Worm (Caenorhabditis elegans): Measurements from ENCODE around the gene C17B7.10.
A peak's percentile ranks its signal among the peaks of the same experiment; 100 is the strongest.

Gene C17B7.10

ce11 chrV:3316108-3316507, 25.7 kb downstream of the C17B7.10 start, which contains the start of gene F35F10.1:
Gene F35F10.1, plus strand, starts transcription at chrV:3316307.
- TF ChIP-seq unc-98 (GFP tag; IDR thresholded peaks at IDR 0.05) (no peak), ztf-11 (tag; optimal IDR thresholded peaks at IDR 0.05) (no peak), nhr-85 (tag) (peak; percentile 69), hpl-2 (GFP tag; optimal IDR thresholded peaks at IDR 0.05) (no peak), unc-86 (tag; optimal IDR thresholded peaks at IDR 0.05) (no peak), unc-130 (tag; optimal IDR thresholded peaks at IDR 0.05) (no peak), efl-1 (optimal IDR thresholded peaks at IDR 0.05) (no peak), efl-1 (GFP tag; optimal IDR thresholded peaks at IDR 0.05 in 1 of 2) (no peak), fkh-8 (tag; optimal IDR thresholded peaks at IDR 0.05) (no peak), C16A3.4 (tag; optimal IDR thresholded peaks at IDR 0.05) (no peak), ets-5 (GFP tag; IDR thresholded peaks at IDR 0.05) (no peak), lsy-2 (tag; optimal IDR thresholded peaks at IDR 0.05) (no peak), ceh-8 (GFP tag; optimal IDR thresholded peaks at IDR 0.05) (no peak), grh-1 (GFP tag; IDR thresholded peaks at IDR 0.05) (peak; percentile 9; the same call in 1 of the 2 replicates), tlp-1 (tag; optimal IDR thresholded peaks at IDR 0.05) (no peak), mab-9 (GFP tag; IDR thresholded peaks at IDR 0.05) (no peak), zag-1 (tag; optimal IDR thresholded peaks at IDR 0.05) (no peak), blmp-1 (tag; optimal IDR thresholded peaks at IDR 0.05) (peak; percentile 37), lin-39 (tag; optimal IDR thresholded peaks at IDR 0.05) (no peak), nhr-12 (tag; optimal IDR thresholded peaks at IDR 0.05) (no peak)

ce11 chrV:3315308-3315707, 26.5 kb downstream of the C17B7.10 start, which contains the start of gene arrd-19:
Gene arrd-19, minus strand, starts transcription at chrV:3315516.
- TF ChIP-seq nhr-19 (GFP tag; conservative IDR thresholded peaks at IDR 0.05) (peak; percentile 77), egl-13 (tag; optimal IDR thresholded peaks at IDR 0.05) (peak; percentile 19), swsn-7 (tag; optimal IDR thresholded peaks at IDR 0.05) (peak; percentile 77), lin-39 (tag; optimal IDR thresholded peaks at IDR 0.05) (no peak), pax-3 (tag; optimal IDR thresholded peaks at IDR 0.05) (no peak), isw-1 (GFP tag; IDR thresholded peaks at IDR 0.05) (peak; percentile 38; the same call in 1 of the 2 replicates), xbp-1 (tag; optimal IDR thresholded peaks at IDR 0.05) (peak; percentile 56), jun-1 (tag; optimal IDR thresholded peaks at IDR 0.05) (peak; percentile 29), lir-3 (tag; optimal IDR thresholded peaks at IDR 0.05; ENCODE audit: poor library complexity) (no peak), rnt-1 (tag; optimal IDR thresholded peaks at IDR 0.05) (peak; percentile 78), snpc-4 (tag; optimal IDR thresholded peaks at IDR 0.05) (peak; percentile 54), aly-2 (tag; optimal IDR thresholded peaks at IDR 0.05) (no peak), elt-2 (tag; optimal IDR thresholded peaks at IDR 0.05) (peak; percentile 16), mab-9 (GFP tag; IDR thresholded peaks at IDR 0.05) (peak; percentile 43; the same call in 1 of the 2 replicates), elt-3 (tag; optimal IDR thresholded peaks at IDR 0.05) (peak in 2 of 6 experiments; percentile 5 to 30), efl-3 (GFP tag; optimal IDR thresholded peaks at IDR 0.05) (no peak), tbx-2 (tag; optimal IDR thresholded peaks at IDR 0.05) (peak; percentile 73), unc-86 (tag; optimal IDR thresholded peaks at IDR 0.05) (peak; percentile 39), nhr-28 (tag; optimal IDR thresholded peaks at IDR 0.05) (no peak), lin-13 (GFP tag; optimal IDR thresholded peaks at IDR 0.05) (peak; percentile 38), ceh-8 (GFP tag; optimal IDR thresholded peaks at IDR 0.05) (no peak), vab-15 (tag; optimal IDR thresholded peaks at IDR 0.05) (no peak), lsy-2 (tag; optimal IDR thresholded peaks at IDR 0.05) (peak; percentile 75 to 81), nhr-47 (tag; optimal IDR thresholded peaks at IDR 0.05) (peak; percentile 69), nhr-85 (tag) (peak; percentile 97), mdl-1 (tag; optimal IDR thresholded peaks at IDR 0.05) (peak in 1 of 2 experiments; percentile 71), nhr-77 (tag; optimal IDR thresholded peaks at IDR 0.05) (peak; percentile 72), fos-1 (tag; optimal IDR thresholded peaks at IDR 0.05) (peak; percentile 53), unc-62 (GFP tag; optimal IDR thresholded peaks at IDR 0.05) (no peak), mep-1 (tag; optimal IDR thresholded peaks at IDR 0.05) (peak; percentile 88), nhr-20 (tag; optimal IDR thresholded peaks at IDR 0.05) (peak; percentile 84), blmp-1 (tag; optimal IDR thresholded peaks at IDR 0.05) (peak; percentile 74), F16B12.6 (tag; optimal IDR thresholded peaks at IDR 0.05) (peak; percentile 86), ama-1 (optimal IDR thresholded peaks at IDR 0.05) (no peak), unc-130 (tag; optimal IDR thresholded peaks at IDR 0.05) (peak; percentile 63), lin-15B (tag; optimal IDR thresholded peaks at IDR 0.05) (peak; percentile 21), ztf-11 (tag; optimal IDR thresholded peaks at IDR 0.05) (no peak), ceh-82 (tag; optimal IDR thresholded peaks at IDR 0.05) (peak in 2 of 3 experiments; percentile 36 to 76), pag-3 (tag; optimal IDR thresholded peaks at IDR 0.05; ENCODE audit: borderline replicate concordance, insufficient read depth) (peak; percentile 67), lin-14 (GFP tag; optimal IDR thresholded peaks at IDR 0.05) (peak; percentile 98)
